Worm (Caenorhabditis elegans) whole organism, late embryonic: Measurements from ENCODE around the gene R07C12.3.

Experiments
- C08G9.2 ChIP-seq: sonication (generic microtip); optimal IDR thresholded peaks from 2 replicates; lab custom pipeline; 2016; ENCODE audit warnings: mild to moderate bottlenecking, missing genetic modification characterization, moderate library complexity, missing compliant biosample characterization
- K02D7.2 ChIP-seq: sonication (generic microtip); optimal IDR thresholded peaks from 2 replicates; lab custom pipeline; 2017; ENCODE audit warnings: mild to moderate bottlenecking, missing genetic modification characterization, missing compliant biosample characterization
- Y22D7AL.16 ChIP-seq: sonication (generic microtip); optimal IDR thresholded peaks from 2 replicates; lab custom pipeline; 2016; ENCODE audit warnings: missing genetic modification characterization, missing compliant biosample characterization
- ahr-1 ChIP-seq: sonication (generic microtip); optimal IDR thresholded peaks from 2 replicates; lab custom pipeline; 2016; ENCODE audit warnings: missing genetic modification characterization, missing compliant biosample characterization
- ama-1 ChIP-seq: fragments of 150-350 bp; optimal IDR thresholded peaks from 2 replicates; lab custom pipeline; 2014
- ceh-14 ChIP-seq: sonication (generic microtip); optimal IDR thresholded peaks from 2 replicates; lab custom pipeline; 2016; ENCODE audit warnings: missing genotype, missing genetic modification characterization, missing compliant biosample characterization
- ceh-18 ChIP-seq: sonication (generic microtip); optimal IDR thresholded peaks from 2 replicates; lab custom pipeline; 2016; ENCODE audit warnings: missing genetic modification characterization, missing compliant biosample characterization
- ceh-19 ChIP-seq: fragments of 200-800 bp; sonication (Bioruptor generic); optimal IDR thresholded peaks from 2 replicates; lab custom pipeline; 2018; ENCODE audit warnings: mild to moderate bottlenecking, missing genetic modification characterization, missing compliant biosample characterization
- ceh-2 ChIP-seq: sonication (generic microtip); optimal IDR thresholded peaks from 2 replicates; lab custom pipeline; 2016; ENCODE audit warnings: missing genotype, missing genetic modification characterization, missing compliant biosample characterization
- ceh-22 ChIP-seq: sonication (generic microtip); optimal IDR thresholded peaks from 2 replicates; lab custom pipeline; 2017; ENCODE audit warnings: missing biosample characterization, missing genetic modification characterization
- ceh-24 ChIP-seq: sonication (generic microtip); optimal IDR thresholded peaks from 2 replicates; lab custom pipeline; 2016; ENCODE audit warnings: mild to moderate bottlenecking, missing genetic modification characterization, missing compliant biosample characterization
- ceh-31 ChIP-seq: sonication (generic microtip); optimal IDR thresholded peaks from 2 replicates; lab custom pipeline; 2016; ENCODE audit warnings: missing genetic modification characterization, missing compliant biosample characterization
- ceh-45 ChIP-seq: fragments of 200-800 bp; sonication (Bioruptor generic); IDR thresholded peaks from 2 replicates; pipeline ENCODE4 v1.3.6; 2022; ENCODE audit warnings: missing genetic modification reagents, missing genetic modification characterization, missing compliant biosample characterization
- ceh-48 ChIP-seq: sonication (generic microtip); optimal IDR thresholded peaks from 2 replicates; lab custom pipeline; 2016; ENCODE audit warnings: missing genetic modification characterization, inconsistent platforms, missing compliant biosample characterization
- ceh-9 ChIP-seq: sonication (generic microtip); optimal IDR thresholded peaks from 2 replicates; lab custom pipeline; 2016; ENCODE audit warnings: mild to moderate bottlenecking, missing genetic modification characterization, inconsistent platforms, missing compliant biosample characterization
- dve-1 ChIP-seq: sonication (generic microtip); optimal IDR thresholded peaks from 2 replicates; lab custom pipeline; 2017; ENCODE audit warnings: antibody characterized with exemption, mild to moderate bottlenecking, missing genetic modification characterization, missing compliant biosample characterization
- elt-4 ChIP-seq: sonication (generic microtip); optimal IDR thresholded peaks from 2 replicates; lab custom pipeline; 2016; ENCODE audit warnings: missing genetic modification characterization, missing compliant biosample characterization
- fax-1 ChIP-seq: sonication (generic microtip); optimal IDR thresholded peaks from 2 replicates; lab custom pipeline; 2016; ENCODE audit warnings: missing genotype, missing genetic modification characterization, missing compliant biosample characterization
- fkh-6 ChIP-seq: sonication (generic microtip); optimal IDR thresholded peaks from 2 replicates; lab custom pipeline; 2016; ENCODE audit warnings: missing genetic modification characterization, missing compliant biosample characterization
- gmeb-2 ChIP-seq: sonication (generic microtip); optimal IDR thresholded peaks from 2 replicates; lab custom pipeline; 2016; ENCODE audit warnings: missing genetic modification characterization, inconsistent platforms, missing compliant biosample characterization
- hlh-13 ChIP-seq: fragments of 200-800 bp; sonication (Bioruptor generic); optimal IDR thresholded peaks from 2 replicates; lab custom pipeline; 2018; ENCODE audit warnings: mild to moderate bottlenecking, missing genetic modification characterization, missing compliant biosample characterization
- hlh-6 ChIP-seq: sonication (generic microtip); optimal IDR thresholded peaks from 2 replicates; lab custom pipeline; 2016; ENCODE audit warnings: missing genotype, missing genetic modification characterization, missing compliant biosample characterization
- hlh-8 ChIP-seq: sonication (generic microtip); optimal IDR thresholded peaks from 2 replicates; lab custom pipeline; 2016; ENCODE audit warnings: missing genotype, missing genetic modification characterization, missing compliant biosample characterization
- lin-11 ChIP-seq: fragments of 200-800 bp; sonication (Bioruptor generic); optimal IDR thresholded peaks from 2 replicates; lab custom pipeline; 2018; ENCODE audit warnings: mild to moderate bottlenecking, missing genetic modification characterization, missing compliant biosample characterization
- madf-2 ChIP-seq: sonication (generic microtip); optimal IDR thresholded peaks from 2 replicates; lab custom pipeline; 2017; ENCODE audit warnings: missing genetic modification characterization, missing compliant biosample characterization
- nfya-1 ChIP-seq: sonication (generic microtip); optimal IDR thresholded peaks from 2 replicates; lab custom pipeline; 2017; ENCODE audit warnings: missing genetic modification characterization, mild to moderate bottlenecking, missing compliant biosample characterization, antibody characterized with exemption, moderate library complexity
- odd-2 ChIP-seq: sonication (generic microtip); optimal IDR thresholded peaks from 2 replicates; lab custom pipeline; 2017; ENCODE audit warnings: antibody characterized with exemption, mild to moderate bottlenecking, missing genetic modification characterization, missing compliant biosample characterization
- pag-3 ChIP-seq: sonication (generic microtip); optimal IDR thresholded peaks from 2 replicates; lab custom pipeline; 2016; ENCODE audit warnings: missing compliant biosample characterization, missing genetic modification characterization, borderline replicate concordance
- pha-2 ChIP-seq: sonication (generic microtip); optimal IDR thresholded peaks from 2 replicates; lab custom pipeline; 2017; ENCODE audit warnings: mild to moderate bottlenecking, missing genetic modification characterization, missing compliant biosample characterization
- pqm-1 ChIP-seq: sonication (generic microtip); optimal IDR thresholded peaks from 2 replicates; lab custom pipeline; 2016; ENCODE audit warnings: missing genetic modification characterization, missing compliant biosample characterization
- pros-1 ChIP-seq: fragments of 150-350 bp; optimal IDR thresholded peaks from 2 replicates; lab custom pipeline; 2014; ENCODE audit warnings: missing biosample characterization, missing genetic modification reagents, missing genetic modification characterization
- ref-2 ChIP-seq: sonication (generic microtip); optimal IDR thresholded peaks from 2 replicates; lab custom pipeline; 2016; ENCODE audit warnings: missing genetic modification characterization, missing compliant biosample characterization
- sox-4 ChIP-seq: sonication (generic microtip); optimal IDR thresholded peaks from 2 replicates; lab custom pipeline; 2017; ENCODE audit warnings: mild to moderate bottlenecking, missing genetic modification characterization, inconsistent platforms, missing compliant biosample characterization
- syd-9 ChIP-seq: sonication (generic microtip); optimal IDR thresholded peaks from 2 replicates; lab custom pipeline; 2016; ENCODE audit warnings: mild to moderate bottlenecking, missing genetic modification characterization, moderate library complexity, missing compliant biosample characterization
- unc-3 ChIP-seq, 2 experiments: fragments of 200-800 bp in 1 of 2; sonication (Bioruptor generic) in 1 of 2; sonication (generic microtip) in 1 of 2; conservative IDR thresholded peaks in 1 of 2; optimal IDR thresholded peaks in 1 of 2; 2 replicates each; pipeline versions ENCODE4 v1.3.6 to Lab custom; 2016 to 2022; ENCODE audit warnings: missing compliant biosample characterization in 2 of 2, missing genetic modification characterization in 2 of 2, missing genetic modification reagents in 1 of 2
- unc-86 ChIP-seq: sonication (generic microtip); optimal IDR thresholded peaks from 2 replicates; lab custom pipeline; 2016; ENCODE audit warnings: missing genetic modification characterization, missing compliant biosample characterization
- zip-5 ChIP-seq: sonication (generic microtip); optimal IDR thresholded peaks from 2 replicates; lab custom pipeline; 2016; ENCODE audit warnings: missing genetic modification characterization, missing compliant biosample characterization
- ztf-16 ChIP-seq: sonication (generic microtip); optimal IDR thresholded peaks from 2 replicates; lab custom pipeline; 2017; ENCODE audit warnings: missing genetic modification characterization, missing compliant biosample characterization

Gene R07C12.3

DNA sequence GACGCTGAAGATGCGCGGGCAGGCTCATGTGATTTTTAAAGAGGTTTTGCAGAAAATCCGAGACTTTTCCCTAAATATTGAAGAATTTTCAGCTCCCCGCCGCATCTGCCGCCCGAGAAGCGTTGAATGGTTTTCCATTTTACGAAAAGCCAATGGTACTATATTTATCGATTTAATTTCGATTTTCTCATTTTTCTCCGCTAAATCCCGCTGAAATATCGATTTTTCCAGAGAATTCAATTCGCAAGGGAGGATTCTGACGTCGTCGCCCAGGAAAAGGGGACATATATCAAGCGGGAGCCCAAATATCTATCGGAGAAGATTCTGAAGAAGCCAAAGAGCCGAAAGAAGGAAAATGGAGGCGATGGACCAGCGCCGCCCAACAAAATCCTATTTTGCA, 27.4 kb downstream of the R07C12.3 start:
- TF ChIP-seq ceh-19 (GFP tag; lab: Kevin White, UChicago) (no peak), unc-3 (GFP tag; conservative IDR thresholded peaks at IDR 0.05; lab: Robert Waterston, UW) (no peak), unc-3 (tag; optimal IDR thresholded peaks at IDR 0.05; lab: Kevin White, UChicago) (no peak), C08G9.2 (tag; lab: Kevin White, UChicago) (no peak), ceh-2 (tag; lab: Kevin White, UChicago) (no peak), ceh-24 (tag; lab: Kevin White, UChicago) (no peak)

DNA sequence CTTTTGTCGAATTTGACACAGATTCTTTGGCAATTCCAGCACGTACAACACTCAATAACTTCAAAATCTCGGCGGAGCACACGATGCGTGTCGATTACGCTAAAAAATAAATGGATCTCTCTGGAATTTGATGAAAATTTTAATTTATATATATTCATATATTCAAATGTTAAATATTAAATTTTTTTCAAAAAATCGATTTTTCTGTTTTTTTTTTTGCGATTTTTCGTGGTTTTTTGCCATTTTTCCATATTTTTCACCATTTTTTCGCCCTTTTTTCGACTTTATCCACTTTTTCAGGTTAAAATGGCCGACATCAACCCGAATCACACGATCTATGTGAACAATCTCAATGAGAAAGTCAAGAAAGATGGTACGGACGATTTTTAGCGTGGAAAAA, 28.9 kb downstream of the R07C12.3 start, which contains the start of gene rnp-3:
Gene rnp-3, plus strand, starts transcription at position 301 of the 400 bp plus-strand sequence.
- no peak for TF ChIP-seq ahr-1 (tag; lab: Kevin White, UChicago)
- no peak for TF ChIP-seq ama-1
- TF ChIP-seq ref-2 (tag; lab: Kevin White, UChicago) = no peak
- no peak for TF ChIP-seq odd-2 (tag; lab: Kevin White, UChicago)
- no peak for TF ChIP-seq lin-11
- no peak for TF ChIP-seq ceh-9
- no peak for TF ChIP-seq K02D7.2 (tag; lab: Kevin White, UChicago)
- no peak for TF ChIP-seq fax-1 (tag; lab: Kevin White, UChicago)
- TF ChIP-seq sox-4 = no peak
- TF ChIP-seq gmeb-2 (tag; lab: Kevin White, UChicago) = no peak
- TF ChIP-seq ceh-45 (GFP tag; lab: Robert Waterston, UW) = no peak
- no peak for TF ChIP-seq pros-1
- no peak for TF ChIP-seq ceh-2 (tag; lab: Kevin White, UChicago)
- TF ChIP-seq pag-3 (tag; lab: Kevin White, UChicago) = no peak
- TF ChIP-seq zip-5 = no peak
- no peak for TF ChIP-seq elt-4 (tag; lab: Kevin White, UChicago)

DNA sequence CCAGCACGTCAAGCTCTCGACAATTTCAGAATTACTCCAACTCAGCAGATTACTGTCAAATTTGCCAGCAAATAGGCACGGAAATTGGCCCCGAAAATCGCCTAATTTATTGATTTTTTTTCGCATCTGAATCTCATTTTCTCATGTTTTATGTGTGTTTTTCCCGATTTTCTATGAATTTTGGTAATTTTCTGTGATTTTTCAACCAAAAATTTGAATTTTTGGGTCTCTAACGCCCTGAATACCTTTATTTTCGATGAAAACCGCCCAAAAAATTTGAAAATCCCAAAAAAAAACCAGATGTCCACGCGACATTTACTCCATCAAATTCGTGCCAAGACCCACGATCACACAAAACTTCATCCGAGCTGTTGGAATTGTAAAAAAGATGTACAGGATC, 31.2 kb downstream of the R07C12.3 start, which contains the start of gene dnj-15:
Gene dnj-15, plus strand, starts transcription at position 301 of the 400 bp plus-strand sequence.
- no peak for TF ChIP-seq pqm-1
- no peak for TF ChIP-seq hlh-6 (tag; lab: Kevin White, UChicago)
- TF ChIP-seq madf-2 = no peak
- TF ChIP-seq ceh-18 (tag; lab: Kevin White, UChicago) = no peak
- TF ChIP-seq Y22D7AL.16 (tag; lab: Kevin White, UChicago) = no peak
- no peak for TF ChIP-seq fkh-6
- no peak for TF ChIP-seq pha-2 (tag; lab: Kevin White, UChicago)
- TF ChIP-seq ceh-19 (GFP tag; lab: Kevin White, UChicago) = no peak
- TF ChIP-seq, all 69 proteins: peak for 0

DNA sequence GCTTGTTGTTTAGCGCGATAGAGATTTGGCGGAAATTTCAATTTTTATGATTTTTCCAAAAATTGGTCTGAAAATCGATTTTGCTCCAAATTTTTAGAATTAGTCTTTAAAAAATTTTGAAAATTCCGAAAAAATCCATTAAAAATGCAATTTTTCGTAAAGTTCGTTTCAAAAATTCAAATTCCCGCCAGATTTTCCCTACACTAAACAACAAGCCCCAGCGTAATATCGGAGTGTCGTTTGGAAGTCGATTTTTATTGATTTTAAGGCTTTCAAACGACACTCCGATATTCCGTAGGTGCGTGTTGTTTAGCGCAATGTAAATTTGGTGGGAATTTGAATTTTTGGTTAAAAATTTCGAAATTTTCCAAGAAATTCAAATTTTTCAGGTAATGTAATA, 31.8 kb downstream of the R07C12.3 start:
- TF ChIP-seq ztf-16 (tag; lab: Kevin White, UChicago) (no peak), madf-2 (no peak), nfya-1 (tag; lab: Kevin White, UChicago) (no peak), ceh-22 (no peak), lin-11 (no peak), dve-1 (tag; lab: Kevin White, UChicago) (no peak), ama-1 (no peak), elt-4 (tag; lab: Kevin White, UChicago) (no peak), gmeb-2 (tag; lab: Kevin White, UChicago) (no peak), hlh-8 (tag; lab: Kevin White, UChicago) (no peak), ceh-14 (tag; lab: Kevin White, UChicago) (no peak), ceh-31 (tag; lab: Kevin White, UChicago) (no peak), fax-1 (tag; lab: Kevin White, UChicago) (no peak), unc-86 (no peak), pros-1 (no peak)

DNA sequence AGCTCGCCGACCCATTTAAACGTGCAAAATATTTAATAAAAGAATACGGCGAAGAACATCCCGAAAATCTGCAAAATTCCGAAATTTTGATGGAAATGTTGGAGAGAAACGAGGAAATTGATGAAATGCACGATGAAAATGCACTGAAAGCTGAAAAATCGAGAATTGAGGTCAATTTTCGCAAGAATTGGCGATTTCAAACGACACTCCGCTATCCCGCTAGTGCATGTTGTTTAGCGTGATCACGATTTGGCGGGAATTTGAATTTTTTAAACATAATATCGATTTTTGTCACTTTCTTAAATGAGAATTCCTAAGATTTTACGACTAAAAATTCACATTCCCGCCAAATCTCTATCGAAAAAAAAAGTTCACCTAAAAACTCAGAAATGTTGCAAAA, 32.7 kb downstream of the R07C12.3 start:
- TF ChIP-seq ceh-14 (tag; lab: Kevin White, UChicago) = no peak
- no peak for TF ChIP-seq hlh-13
- no peak for TF ChIP-seq ceh-48
- TF ChIP-seq syd-9 (tag; lab: Kevin White, UChicago) = no peak
